Worm (Caenorhabditis elegans): Measurements from ENCODE around the gene F22E5.22.
"Not testable (repeated sequence)": the region's sequence is repeated elsewhere in the genome, so short reads cannot be mapped to it uniquely, and the experiment has no call there.

The F22E5.22 gene

ce11 chrII:2665606-2666005 lies at the start of gene F22E5.22:
Gene F22E5.22, plus strand, starts transcription at chrII:2665906.
- no peak for TF ChIP-seq tra-1 (GFP tag; IDR thresholded peaks at IDR 0.05)
- TF ChIP-seq lir-3 (tag; optimal IDR thresholded peaks at IDR 0.05): no peak
- TF ChIP-seq hmg-1.1 (GFP tag; IDR thresholded peaks at IDR 0.05): no peak
- TF ChIP-seq daf-16 (GFP tag; optimal IDR thresholded peaks at IDR 0.05): no peak
- no peak for TF ChIP-seq daf-16 (tag; optimal IDR thresholded peaks at IDR 0.05)
- no peak for TF ChIP-seq mep-1 (tag; optimal IDR thresholded peaks at IDR 0.05)
- no peak for TF ChIP-seq unc-62 (GFP tag; optimal IDR thresholded peaks at IDR 0.05 in 1 of 2)
- no peak for TF ChIP-seq unc-62 (tag; optimal IDR thresholded peaks at IDR 0.05)
- TF ChIP-seq T26A8.4 (GFP tag; IDR thresholded peaks at IDR 0.05): no peak
- TF ChIP-seq Y105C5A.15 (GFP tag; IDR thresholded peaks at IDR 0.05): no peak
- no peak for TF ChIP-seq pqm-1 (tag; optimal IDR thresholded peaks at IDR 0.05)
- TF ChIP-seq madf-9 (GFP tag; conservative IDR thresholded peaks at IDR 0.05): no peak
- TF ChIP-seq mdl-1 (tag; optimal IDR thresholded peaks at IDR 0.05): no peak
- no peak for TF ChIP-seq F37D6.2 (tag; optimal IDR thresholded peaks at IDR 0.05)
- TF ChIP-seq jun-1 (tag; optimal IDR thresholded peaks at IDR 0.05): no peak
- TF ChIP-seq cey-2 (tag; optimal IDR thresholded peaks at IDR 0.05; ENCODE audit: borderline replicate concordance, insufficient read depth): no peak
- TF ChIP-seq lsy-2 (tag; optimal IDR thresholded peaks at IDR 0.05): no peak

- not testable (repeated sequence) for TF ChIP-seq lsy-2 (tag; optimal IDR thresholded peaks at IDR 0.05); nhr-41 (GFP tag; IDR thresholded peaks at IDR 0.05); dve-1 (tag; optimal IDR thresholded peaks at IDR 0.05; ENCODE audit: insufficient read depth)
Measured at ce11 chrII:2616634-2617033, 49.1 kb upstream of the F22E5.22 start, which contains the start of gene msrp-5. Gene msrp-5, plus strand, starts transcription at chrII:2616934.

ce11 chrII:2619148-2619547 lies 46.6 kb upstream of the F22E5.22 start, which contains the start of gene msrp-6:
Gene msrp-6, plus strand, starts transcription at chrII:2619448.
- peak in 1 of 2 experiments; percentile 28 for TF ChIP-seq unc-62 (GFP tag; optimal IDR thresholded peaks at IDR 0.05 in 1 of 2)
- not testable (repeated sequence) for TF ChIP-seq unc-62 (tag; optimal IDR thresholded peaks at IDR 0.05)
- peak; percentile 25 for TF ChIP-seq aha-1 (tag)

- TF ChIP-seq aly-2 (tag; optimal IDR thresholded peaks at IDR 0.05) (no peak), lin-38 (GFP tag; IDR thresholded peaks at IDR 0.05) (no peak), nhr-41 (GFP tag; IDR thresholded peaks at IDR 0.05) (no peak), unc-130 (GFP tag; optimal IDR thresholded peaks at IDR 0.05) (no peak), nhr-48 (tag; optimal IDR thresholded peaks at IDR 0.05) (no peak), ctbp-1 (GFP tag; IDR thresholded peaks at IDR 0.05) (no peak), lin-39 (tag; optimal IDR thresholded peaks at IDR 0.05) (no peak), lin-1 (GFP tag; IDR thresholded peaks at IDR 0.05) (no peak), spr-3 (GFP tag; optimal IDR thresholded peaks at IDR 0.05) (no peak), daf-19 (GFP tag; conservative IDR thresholded peaks at IDR 0.05) (no peak), ceh-20 (GFP tag; IDR thresholded peaks at IDR 0.05) (no peak), nhr-102 (tag; optimal IDR thresholded peaks at IDR 0.05) (no peak), ceh-82 (tag; optimal IDR thresholded peaks at IDR 0.05) (no peak)
Measured at ce11 chrII:2622480-2622879, 43.2 kb upstream of the F22E5.22 start, which contains the start of gene D2062.5. Gene D2062.5, plus strand, starts transcription at chrII:2622780.

ce11 chrII:2622936-2623452 lies 42.7 kb upstream of the F22E5.22 start, which contains the start of gene D2062.4:
Gene D2062.4, plus strand, starts transcription at chrII:2623402.
- TF ChIP-seq ceh-28 (tag; optimal IDR thresholded peaks at IDR 0.05): peak; percentile 61

Measured in whole organism, L4 larva.